Worm (Caenorhabditis elegans): ENCODE data around the gene eng-1.

Gene eng-1

ce11 chrIII:5872288-5872687 lies 4.0 kb upstream of the eng-1 start:
- TF ChIP-seq W03F9.2 (tag; optimal IDR thresholded peaks at IDR 0.05) = no peak
- no peak for TF ChIP-seq him-1 (tag; optimal IDR thresholded peaks at IDR 0.05)
- no peak for TF ChIP-seq dao-5 (tag; optimal IDR thresholded peaks at IDR 0.05)

ce11 chrIII:5871760-5872159 lies 3.5 kb upstream of the eng-1 start, which contains the start of the genes F01F1.11 and F01F1.3:
Gene F01F1.11, minus strand, starts transcription at chrIII:5871877.
Gene F01F1.3, plus strand, starts transcription at chrIII:5871938.
- no peak for TF ChIP-seq dao-5 (tag; optimal IDR thresholded peaks at IDR 0.05)
- TF ChIP-seq him-1 (tag; optimal IDR thresholded peaks at IDR 0.05) = no peak
- peak; percentile 69 for TF ChIP-seq W03F9.2 (tag; optimal IDR thresholded peaks at IDR 0.05)

- TF ChIP-seq dao-5 (tag; optimal IDR thresholded peaks at IDR 0.05) (no peak), him-1 (tag; optimal IDR thresholded peaks at IDR 0.05) (no peak), W03F9.2 (tag; optimal IDR thresholded peaks at IDR 0.05) (no peak)
These were observed 1.1 kb upstream of the eng-1 start, which contains the start of gene F01F1.15 for ce11 chrIII:5869429-5869828. Gene F01F1.15, minus strand, starts transcription at chrIII:5869529.

ce11 chrIII:5864270-5864669 lies 4.0 kb downstream of the eng-1 start, which contains the start of gene rabn-5:
Gene rabn-5, plus strand, starts transcription at chrIII:5864553.
- TF ChIP-seq him-1 (tag; optimal IDR thresholded peaks at IDR 0.05) (no peak), dao-5 (tag; optimal IDR thresholded peaks at IDR 0.05) (no peak), W03F9.2 (tag; optimal IDR thresholded peaks at IDR 0.05) (no peak)

DNA sequence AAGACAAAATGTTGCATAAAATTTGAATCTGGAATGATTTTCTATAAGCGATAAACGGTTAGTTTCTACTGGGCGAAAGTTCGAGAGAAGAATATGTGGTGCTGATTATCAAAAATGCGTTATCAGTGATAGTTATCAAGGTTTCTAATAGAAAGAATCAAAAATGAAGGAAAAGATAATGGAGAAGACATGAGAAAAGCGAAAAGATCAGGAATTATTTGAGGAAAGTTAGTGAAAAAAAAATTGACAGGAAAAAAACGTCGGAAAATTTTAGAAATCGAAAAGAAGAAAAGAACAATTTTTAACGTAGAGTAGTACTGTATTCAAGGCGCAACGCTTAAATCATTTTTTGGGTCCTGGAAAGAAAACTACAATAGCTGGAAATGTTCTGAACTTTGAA lies 4.5 kb downstream of the eng-1 start, which contains the start of gene dnpp-1:
Gene dnpp-1 (minus strand): TSS at position 30 of the 400 bp plus-strand sequence.
- TF ChIP-seq W03F9.2 (tag; optimal IDR thresholded peaks at IDR 0.05) (peak; percentile 16), him-1 (tag; optimal IDR thresholded peaks at IDR 0.05) (no peak), dao-5 (tag; optimal IDR thresholded peaks at IDR 0.05) (no peak)

DNA sequence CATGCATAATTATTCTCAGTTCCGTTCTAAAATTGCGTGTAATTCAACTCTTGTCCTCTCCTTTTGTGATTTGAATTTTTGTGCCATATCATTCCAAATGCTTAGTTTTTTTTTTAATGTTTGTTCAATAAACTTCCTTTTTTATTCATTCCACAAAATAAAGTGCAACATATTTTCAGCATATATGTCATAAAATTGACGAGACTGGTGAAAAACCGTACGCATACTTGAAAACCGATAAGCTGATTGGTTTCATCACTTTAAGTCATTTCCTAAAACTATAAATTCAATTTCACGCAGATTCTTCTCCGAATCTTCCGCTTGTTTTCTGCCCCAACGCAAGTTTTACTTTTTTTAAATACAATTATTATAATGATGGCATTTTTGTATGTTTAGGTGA lies 9.3 kb downstream of the eng-1 start, which contains the start of gene dpf-4:
Gene dpf-4 (plus strand): TSS at position 301 of the 400 bp plus-strand sequence.
- no peak for TF ChIP-seq him-1 (tag; optimal IDR thresholded peaks at IDR 0.05)
- no peak for TF ChIP-seq W03F9.2 (tag; optimal IDR thresholded peaks at IDR 0.05)
- no peak for TF ChIP-seq dao-5 (tag; optimal IDR thresholded peaks at IDR 0.05)

- TF ChIP-seq dao-5 (tag; optimal IDR thresholded peaks at IDR 0.05) = no peak
- no peak for TF ChIP-seq him-1 (tag; optimal IDR thresholded peaks at IDR 0.05)
- peak; percentile 94 for TF ChIP-seq W03F9.2 (tag; optimal IDR thresholded peaks at IDR 0.05)
These were observed 12.6 kb downstream of the eng-1 start, which contains the start of the genes cct-6 and alh-9 for ce11 chrIII:5855637-5856179. Gene cct-6, minus strand, starts transcription at chrIII:5855687. Gene alh-9, plus strand, starts transcription at chrIII:5856018.

DNA sequence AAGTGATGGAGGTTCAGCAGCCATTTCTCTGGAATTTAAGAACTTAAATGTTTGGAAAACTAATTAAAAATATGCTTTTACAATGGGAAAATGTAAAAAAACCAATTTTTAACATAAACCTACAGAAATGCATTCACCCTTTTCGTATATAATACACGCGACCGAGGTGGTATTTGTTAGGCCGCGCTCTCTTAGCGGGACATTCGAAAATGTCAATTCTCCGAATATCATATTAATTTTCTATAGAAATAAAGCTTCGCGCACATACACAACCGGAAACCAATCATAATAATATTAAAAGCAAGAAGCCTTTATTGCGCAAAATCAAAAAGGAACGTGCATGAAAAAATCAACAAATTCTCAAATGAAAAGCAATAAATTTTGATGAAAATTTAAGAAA lies 15.1 kb downstream of the eng-1 start, which contains the start of gene ddx-23:
Gene ddx-23 (minus strand): TSS at position 30 of the 400 bp plus-strand sequence.
- TF ChIP-seq him-1 (tag; optimal IDR thresholded peaks at IDR 0.05) (no peak), W03F9.2 (tag; optimal IDR thresholded peaks at IDR 0.05) (peak; percentile 1), dao-5 (tag; optimal IDR thresholded peaks at IDR 0.05) (no peak)

DNA sequence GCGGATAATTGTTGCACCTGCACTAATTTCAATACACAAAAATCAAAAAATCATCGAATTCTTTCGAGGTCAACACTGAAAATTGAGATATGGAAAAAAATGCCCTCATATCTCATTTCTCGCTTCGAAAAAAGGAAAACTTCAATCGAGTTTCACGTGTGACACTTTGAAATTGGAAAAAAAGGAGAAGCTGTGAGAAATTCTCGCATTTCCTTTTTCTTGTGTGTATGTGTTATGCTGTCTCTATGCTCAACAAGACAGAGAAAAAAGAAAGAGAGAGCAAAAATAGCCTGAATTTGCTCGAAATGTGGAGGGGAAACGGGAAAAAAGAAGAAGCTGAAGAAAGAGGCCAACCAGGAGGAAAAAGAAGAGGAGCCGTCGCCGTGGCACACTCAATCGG lies 21.9 kb downstream of the eng-1 start:
- no peak for TF ChIP-seq dao-5 (tag; optimal IDR thresholded peaks at IDR 0.05)
- no peak for TF ChIP-seq W03F9.2 (tag; optimal IDR thresholded peaks at IDR 0.05)
- no peak for TF ChIP-seq him-1 (tag; optimal IDR thresholded peaks at IDR 0.05)

DNA sequence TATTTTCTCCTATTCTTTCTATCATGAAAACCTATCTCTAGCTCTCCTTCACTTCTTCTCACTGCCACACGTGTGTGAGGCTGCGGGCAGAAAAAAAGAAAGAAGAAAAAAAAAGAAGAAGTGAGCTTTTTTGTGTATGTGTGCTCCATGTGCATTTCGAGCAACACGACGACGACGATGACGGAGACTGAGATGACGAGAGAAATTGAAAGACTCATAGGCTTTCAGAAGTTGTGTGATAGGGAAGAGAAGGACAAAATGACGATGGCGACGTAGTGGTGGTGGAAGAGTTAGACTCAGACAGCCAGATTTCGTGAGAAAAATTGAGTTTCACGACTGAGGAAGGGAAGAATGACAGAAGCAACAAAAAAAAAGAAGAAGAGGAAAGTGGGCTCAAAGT lies 22.8 kb downstream of the eng-1 start:
- TF ChIP-seq him-1 (tag; optimal IDR thresholded peaks at IDR 0.05) (peak; percentile 83), dao-5 (tag; optimal IDR thresholded peaks at IDR 0.05) (no peak)

ce11 chrIII:5843662-5844061 lies 24.6 kb downstream of the eng-1 start:
- TF ChIP-seq dao-5 (tag; optimal IDR thresholded peaks at IDR 0.05) (no peak), him-1 (tag; optimal IDR thresholded peaks at IDR 0.05) (no peak), W03F9.2 (tag; optimal IDR thresholded peaks at IDR 0.05) (no peak)

- no peak for TF ChIP-seq W03F9.2 (tag; optimal IDR thresholded peaks at IDR 0.05)
- no peak for TF ChIP-seq him-1 (tag; optimal IDR thresholded peaks at IDR 0.05)
- TF ChIP-seq dao-5 (tag; optimal IDR thresholded peaks at IDR 0.05) = no peak
These were observed 25.4 kb downstream of the eng-1 start for ce11 chrIII:5842920-5843319.

ce11 chrIII:5841676-5842075 lies 26.6 kb downstream of the eng-1 start:
- no peak for TF ChIP-seq W03F9.2 (tag; optimal IDR thresholded peaks at IDR 0.05)
- no peak for TF ChIP-seq him-1 (tag; optimal IDR thresholded peaks at IDR 0.05)
- no peak for TF ChIP-seq dao-5 (tag; optimal IDR thresholded peaks at IDR 0.05)

- TF ChIP-seq him-1 (tag; optimal IDR thresholded peaks at IDR 0.05) (no peak), W03F9.2 (tag; optimal IDR thresholded peaks at IDR 0.05) (no peak)
These were observed 27.3 kb downstream of the eng-1 start for ce11 chrIII:5840815-5841573.
